Worm (Caenorhabditis elegans) whole organism, L4 larva: ENCODE results near the gene acp-3.

Experiments
- D1046.2 ChIP-seq: fragments of 200-800 bp; sonication (Bioruptor generic); IDR thresholded peaks from 2 replicates; pipeline ENCODE4 v1.3.6; 2022; ENCODE audit warnings: missing genetic modification characterization, missing compliant biosample characterization
- F26F4.8 ChIP-seq: fragments of 200-800 bp; sonication (Bioruptor generic); conservative IDR thresholded peaks from 2 replicates; pipeline ENCODE4 v1.3.6; 2022; ENCODE audit warnings: missing genetic modification characterization, missing compliant biosample characterization
- F37D6.2 ChIP-seq: sonication (generic microtip); optimal IDR thresholded peaks from 2 replicates; lab custom pipeline; 2016; ENCODE audit warnings: mild to moderate bottlenecking, missing genetic modification characterization, missing compliant biosample characterization
- Y105C5A.15 ChIP-seq: fragments of 200-800 bp; sonication (Bioruptor generic); IDR thresholded peaks from 2 replicates; pipeline ENCODE4 v1.3.6; 2022; ENCODE audit warnings: missing genetic modification characterization, missing compliant biosample characterization
- Y48G9A.11 ChIP-seq: fragments of 200-800 bp; sonication (Bioruptor generic); IDR thresholded peaks from 2 replicates; pipeline ENCODE4 v1.3.6; 2022; ENCODE audit warnings: missing genetic modification reagents, missing genetic modification characterization, missing compliant biosample characterization
- aha-1 ChIP-seq: fragments of 150-350 bp; peaks from one replicate; lab custom pipeline; 2014; ENCODE audit warnings: missing biosample characterization, missing genetic modification characterization
- aly-2 ChIP-seq: sonication (generic microtip); optimal IDR thresholded peaks from 2 replicates; lab custom pipeline; 2018; ENCODE audit warnings: missing biosample characterization, missing genetic modification characterization
- ama-1 ChIP-seq: fragments of 150-350 bp; optimal IDR thresholded peaks from 2 replicates; lab custom pipeline; 2014; ENCODE audit warnings: inconsistent platforms, mixed read lengths
- ctbp-1 ChIP-seq: fragments of 200-800 bp; sonication (Bioruptor generic); IDR thresholded peaks from 2 replicates; pipeline ENCODE4 v1.3.6; 2022; ENCODE audit warnings: missing genetic modification reagents, missing genetic modification characterization, missing compliant biosample characterization
- daf-12 ChIP-seq: fragments of 150-350 bp; optimal IDR thresholded peaks from 2 replicates; lab custom pipeline; 2014; ENCODE audit warnings: missing biosample characterization, missing genetic modification reagents, missing genetic modification characterization
- daf-19 ChIP-seq: fragments of 200-800 bp; sonication (Bioruptor generic); conservative IDR thresholded peaks from 2 replicates; pipeline ENCODE4 v1.3.6; 2022; ENCODE audit warnings: missing genetic modification characterization, missing compliant biosample characterization
- egl-43 ChIP-seq: fragments of 200-800 bp; sonication (Bioruptor generic); IDR thresholded peaks from 2 replicates; pipeline ENCODE4 v1.3.6; 2022; ENCODE audit warnings: missing genetic modification reagents, missing genetic modification characterization, missing compliant biosample characterization
- lim-7 ChIP-seq: fragments of 200-800 bp; sonication (Bioruptor generic); IDR thresholded peaks from 2 replicates; pipeline ENCODE4 v1.3.6; 2022; ENCODE audit warnings: missing genetic modification characterization, missing compliant biosample characterization
- lin-1 ChIP-seq: fragments of 200-800 bp; sonication (Bioruptor generic); IDR thresholded peaks from 2 replicates; pipeline ENCODE4 v1.3.6; 2022; ENCODE audit warnings: missing genetic modification reagents, missing genetic modification characterization, missing compliant biosample characterization
- lsy-2 ChIP-seq, 2 experiments: fragments of 150-350 bp in 1 of 2; sonication (generic microtip) in 1 of 2; optimal IDR thresholded peaks; 2 replicates each; lab custom pipeline; 2014 to 2017; ENCODE audit warnings: missing biosample characterization in 2 of 2, missing genetic modification characterization in 2 of 2
- madf-5 ChIP-seq, 2 experiments: fragments of 200-800 bp; sonication (Bioruptor generic); IDR thresholded peaks; 2 replicates each; pipeline ENCODE4 v1.3.6; 2022; ENCODE audit warnings: missing compliant biosample characterization in 2 of 2, missing genetic modification characterization in 2 of 2
- mdl-1 ChIP-seq, 2 experiments: fragments of 150-350 bp in 1 of 2; sonication (generic microtip) in 1 of 2; optimal IDR thresholded peaks; 2 replicates each; lab custom pipeline; 2014 to 2017; ENCODE audit warnings: missing biosample characterization in 2 of 2, missing genetic modification characterization in 2 of 2
- mdt-29 ChIP-seq: fragments of 200-800 bp; sonication (Bioruptor generic); IDR thresholded peaks from 2 replicates; pipeline ENCODE4 v1.3.6; 2022; ENCODE audit warnings: missing genetic modification reagents, missing genetic modification characterization, missing compliant biosample characterization
- mxl-2 ChIP-seq: fragments of 200-800 bp; sonication (Bioruptor generic); conservative IDR thresholded peaks from 2 replicates; pipeline ENCODE4 v1.3.6; 2022; ENCODE audit warnings: missing genetic modification reagents, missing genetic modification characterization, missing compliant biosample characterization
- nhr-102 ChIP-seq: sonication (generic microtip); optimal IDR thresholded peaks from 2 replicates; lab custom pipeline; 2016; ENCODE audit warnings: mild to moderate bottlenecking, missing genetic modification characterization, moderate library complexity, missing compliant biosample characterization
- nhr-11 ChIP-seq: fragments of 150-350 bp; optimal IDR thresholded peaks from 2 replicates; lab custom pipeline; 2014; ENCODE audit warnings: missing biosample characterization, missing genetic modification characterization
- nhr-111 ChIP-seq: fragments of 200-800 bp; sonication (Bioruptor generic); optimal IDR thresholded peaks from 2 replicates; lab custom pipeline; 2018; ENCODE audit warnings: mild to moderate bottlenecking, missing genetic modification characterization, missing compliant biosample characterization
- nhr-25 ChIP-seq: sonication (generic microtip); optimal IDR thresholded peaks from 2 replicates; lab custom pipeline; 2017; ENCODE audit warnings: missing genetic modification characterization, mild to moderate bottlenecking, missing compliant biosample characterization, antibody characterized with exemption, moderate library complexity, borderline replicate concordance; ENCODE audit not compliant: insufficient read depth
- nhr-48 ChIP-seq: sonication (generic microtip); optimal IDR thresholded peaks from 2 replicates; lab custom pipeline; 2016; ENCODE audit warnings: mild to moderate bottlenecking, missing genetic modification characterization, missing compliant biosample characterization
- nhr-77 ChIP-seq: fragments of 150-350 bp; optimal IDR thresholded peaks from 2 replicates; lab custom pipeline; 2014; ENCODE audit warnings: missing biosample characterization, missing genetic modification characterization
- pqm-1 ChIP-seq: sonication (generic microtip); optimal IDR thresholded peaks from 2 replicates; lab custom pipeline; 2017; ENCODE audit warnings: missing biosample characterization, missing genetic modification characterization
- rbr-2 ChIP-seq: sonication (generic microtip); optimal IDR thresholded peaks from 2 replicates; lab custom pipeline; 2016; ENCODE audit warnings: missing genotype, missing genetic modification characterization, missing compliant biosample characterization
- saeg-2 ChIP-seq: fragments of 200-800 bp; sonication (Bioruptor generic); IDR thresholded peaks from 2 replicates; pipeline ENCODE4 v1.3.6; 2022; ENCODE audit warnings: missing genetic modification reagents, missing genetic modification characterization, missing compliant biosample characterization
- set-16 ChIP-seq: fragments of 200-800 bp; sonication (Bioruptor generic); IDR thresholded peaks from 2 replicates; pipeline ENCODE4 v1.3.6; 2022; ENCODE audit warnings: missing genetic modification reagents, missing genetic modification characterization, missing compliant biosample characterization
- spr-3 ChIP-seq: fragments of 200-800 bp; sonication (Bioruptor generic); optimal IDR thresholded peaks from 2 replicates; lab custom pipeline; 2018; ENCODE audit warnings: mild to moderate bottlenecking, missing genetic modification characterization, missing compliant biosample characterization
- unc-130 ChIP-seq: sonication (generic microtip); optimal IDR thresholded peaks from 2 replicates; lab custom pipeline; 2016; ENCODE audit warnings: missing genetic modification reagents, missing genetic modification characterization, missing compliant biosample characterization
- unc-39 ChIP-seq: sonication (generic microtip); optimal IDR thresholded peaks from 2 replicates; lab custom pipeline; 2017; ENCODE audit warnings: missing biosample characterization, missing genetic modification characterization
- unc-62 ChIP-seq, 3 experiments: fragments of 150-350 bp in 1 of 3; sonication (generic microtip); optimal IDR thresholded peaks in 2 of 3; peaks in 1 of 3; 1 replicate in 1 of 3; 2 replicates in 2 of 3; lab custom pipeline; 2014 to 2017; ENCODE audit warnings: missing biosample characterization in 3 of 3, missing genetic modification characterization in 3 of 3, missing genetic modification reagents in 3 of 3, missing genotype in 1 of 3
- zag-1 ChIP-seq: fragments of 150-350 bp; optimal IDR thresholded peaks from 2 replicates; lab custom pipeline; 2014; ENCODE audit warnings: missing biosample characterization, missing genetic modification characterization
- zfp-2 ChIP-seq: sonication (generic microtip); optimal IDR thresholded peaks from 2 replicates; lab custom pipeline; 2016; ENCODE audit warnings: mild to moderate bottlenecking, missing genetic modification characterization, missing compliant biosample characterization
- ztf-7 ChIP-seq: fragments of 150-350 bp; optimal IDR thresholded peaks from 2 replicates; lab custom pipeline; 2014; ENCODE audit warnings: missing biosample characterization, missing genetic modification characterization

The acp-3 gene

ce11 chrII:8407491-8407890, 29.4 kb downstream of the acp-3 start, which contains the start of gene sra-13:
TSS of gene sra-13 (plus strand) at chrII:8407685.
- TF ChIP-seq mdl-1 (tag; optimal IDR thresholded peaks at IDR 0.05; lab: Kevin White, UChicago) (no peak), unc-62 (GFP tag; optimal IDR thresholded peaks at IDR 0.05 in 1 of 2; lab: Kevin White, UChicago) (peak in 1 of 2 experiments; percentile 93), unc-62 (tag; optimal IDR thresholded peaks at IDR 0.05; lab: Kevin White, UChicago) (no peak), daf-12 (tag; lab: Kevin White, UChicago) (no peak)

- TF ChIP-seq ama-1 (lab: Kevin White, UChicago) (no peak), nhr-11 (tag; lab: Kevin White, UChicago) (no peak), lim-7 (GFP tag; lab: Robert Waterston, UW) (no peak), nhr-111 (GFP tag; lab: Kevin White, UChicago) (no peak), madf-5 (GFP tag; IDR thresholded peaks at IDR 0.05; lab: Robert Waterston, UW) (no peak), mxl-2 (GFP tag; lab: Robert Waterston, UW) (no peak), Y105C5A.15 (no peak), unc-62 (GFP tag; optimal IDR thresholded peaks at IDR 0.05 in 1 of 2; lab: Kevin White, UChicago) (no peak), unc-62 (tag; optimal IDR thresholded peaks at IDR 0.05; lab: Kevin White, UChicago) (no peak), nhr-77 (no peak), D1046.2 (no peak), nhr-25 (tag; lab: Kevin White, UChicago) (no peak), lin-1 (no peak), aha-1 (tag; lab: Kevin White, UChicago) (no peak), Y48G9A.11 (GFP tag; lab: Robert Waterston, UW) (no peak), F37D6.2 (tag; lab: Kevin White, UChicago) (no peak), ztf-7 (no peak), ctbp-1 (GFP tag; lab: Robert Waterston, UW) (no peak), zag-1 (tag; lab: Kevin White, UChicago) (no peak), F26F4.8 (GFP tag; lab: Robert Waterston, UW) (no peak)
- TF ChIP-seq, all 104 proteins: peak for 0
Measured at ce11 chrII:8405303-8405702, 31.6 kb downstream of the acp-3 start, which contains the start of gene ubc-24. TSS of gene ubc-24 (plus strand) at chrII:8405603.

ce11 chrII:8404748-8405147, 32.2 kb downstream of the acp-3 start, which contains the start of gene skpo-1:
TSS of gene skpo-1 (minus strand) at chrII:8404848.
- no peak for TF ChIP-seq lsy-2 (tag; optimal IDR thresholded peaks at IDR 0.05; lab: Kevin White, UChicago)
- TF ChIP-seq egl-43 (GFP tag; lab: Robert Waterston, UW): no peak
- no peak for TF ChIP-seq unc-62 (GFP tag; optimal IDR thresholded peaks at IDR 0.05 in 1 of 2; lab: Kevin White, UChicago)
- TF ChIP-seq unc-62 (tag; optimal IDR thresholded peaks at IDR 0.05; lab: Kevin White, UChicago): no peak
- no peak for TF ChIP-seq spr-3 (GFP tag; lab: Kevin White, UChicago)
- TF ChIP-seq rbr-2 (tag; lab: Kevin White, UChicago): no peak
- no peak for TF ChIP-seq daf-19
- TF ChIP-seq unc-130 (GFP tag; lab: Kevin White, UChicago): no peak
- TF ChIP-seq mdl-1 (tag; optimal IDR thresholded peaks at IDR 0.05; lab: Kevin White, UChicago): no peak
- TF ChIP-seq set-16 (GFP tag; lab: Robert Waterston, UW): no peak
- no peak for TF ChIP-seq aly-2 (tag; lab: Kevin White, UChicago)
- no peak for TF ChIP-seq mdt-29
- TF ChIP-seq zag-1 (tag; lab: Kevin White, UChicago): no peak
- no peak for TF ChIP-seq zfp-2 (tag; lab: Kevin White, UChicago)
- no peak for TF ChIP-seq nhr-48 (tag; lab: Kevin White, UChicago)
- TF ChIP-seq nhr-102 (tag; lab: Kevin White, UChicago): no peak
- no peak for TF ChIP-seq unc-39 (tag; lab: Kevin White, UChicago)
- TF ChIP-seq saeg-2: no peak
- TF ChIP-seq pqm-1 (tag; lab: Kevin White, UChicago): no peak
